Fruit fly (Drosophila melanogaster): ENCODE measurements around the gene rtp.

Gene rtp

DNA sequence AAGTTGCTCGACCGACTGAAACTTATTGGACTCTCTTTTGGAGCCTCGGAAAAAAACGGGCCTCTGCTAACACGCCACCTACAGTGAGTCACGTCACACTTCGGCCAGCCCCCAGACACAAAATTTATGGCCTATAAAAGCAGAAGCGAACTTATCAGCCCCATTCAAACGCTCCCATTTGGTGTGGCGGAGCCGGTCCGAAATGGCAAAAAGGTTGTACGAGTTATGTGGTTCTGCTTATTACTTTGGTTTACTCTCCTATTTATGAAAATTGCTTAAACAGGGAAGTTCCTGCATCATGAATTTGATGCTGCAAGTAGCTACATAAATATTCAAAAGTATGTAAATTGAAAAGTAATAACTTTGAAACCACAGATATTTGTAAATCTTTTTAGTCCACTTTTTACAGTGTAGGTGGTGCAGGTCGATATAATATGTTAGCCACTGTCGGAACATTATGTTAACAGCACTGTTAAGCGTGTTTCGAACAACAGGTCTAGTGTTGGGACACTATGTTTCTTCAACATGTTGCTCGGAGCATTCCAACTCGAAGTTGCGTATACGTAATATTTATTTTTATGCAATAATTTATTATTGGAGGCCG lies 46.3 kb upstream of the rtp start (continued):
- TF ChIP-seq CG8359 (GFP tag; optimal IDR thresholded peaks at IDR 0.05; ENCODE audit: borderline replicate concordance) (peak; percentile 82), HmgZ (tag; optimal IDR thresholded peaks at IDR 0.05) (peak; percentile 94), crp (GFP tag; optimal IDR thresholded peaks at IDR 0.05) (peak in 1 of 2 experiments; percentile 54), NK7.1 (GFP tag; optimal IDR thresholded peaks at IDR 0.05) (peak; percentile 82), Sox102F (GFP tag; optimal IDR thresholded peaks at IDR 0.05) (peak; percentile 93), CG15011 (GFP tag; optimal IDR thresholded peaks at IDR 0.05) (peak; percentile 89), eyg (GFP tag; optimal IDR thresholded peaks at IDR 0.05) (peak; percentile 88), chn (GFP tag; optimal IDR thresholded peaks at IDR 0.05) (peak; percentile 87), sens (GFP tag) (peak; percentile 98), HLH3B (GFP tag; IDR thresholded peaks at IDR 0.05) (peak; percentile 68), CG7357 (GFP tag; IDR thresholded peaks at IDR 0.05) (peak; percentile 78), CG13775 (GFP tag; optimal IDR thresholded peaks at IDR 0.05) (peak; percentile 90), CG31388 (GFP tag; optimal IDR thresholded peaks at IDR 0.05) (peak; percentile 82), gro (GFP tag; optimal IDR thresholded peaks at IDR 0.05) (peak; percentile 97), CG3281 (GFP tag; optimal IDR thresholded peaks at IDR 0.05) (peak; percentile 95), CG11398 (GFP tag; optimal IDR thresholded peaks at IDR 0.05) (peak; percentile 85), peb (GFP tag; IDR thresholded peaks at IDR 0.05) (peak; percentile 44; the same call in 1 of the 2 replicates), CG3838 (GFP tag; optimal IDR thresholded peaks at IDR 0.05) (peak; percentile 55), sima (GFP tag; optimal IDR thresholded peaks at IDR 0.05) (peak; percentile 86), CG9215 (GFP tag; IDR thresholded peaks at IDR 0.05) (peak; percentile 87), Abd-B (GFP tag; optimal IDR thresholded peaks at IDR 0.05) (peak; percentile 91), bcd (GFP tag; optimal IDR thresholded peaks at IDR 0.05) (peak; percentile 93), CG12104 (GFP tag; optimal IDR thresholded peaks at IDR 0.05) (peak; percentile 92), Hand (GFP tag; optimal IDR thresholded peaks at IDR 0.05) (peak; percentile 91), Vsx1 (GFP tag; optimal IDR thresholded peaks at IDR 0.05) (peak; percentile 80), vfl (GFP tag; optimal IDR thresholded peaks at IDR 0.05) (peak; percentile 78), cas (GFP tag; IDR thresholded peaks at IDR 0.05) (peak; percentile 84), CG18764 (GFP tag; optimal IDR thresholded peaks at IDR 0.05) (peak; percentile 70), Aef1 (GFP tag; IDR thresholded peaks at IDR 0.05) (peak; percentile 68), wor (GFP tag; IDR thresholded peaks at IDR 0.05) (peak; percentile 71), lov (optimal IDR thresholded peaks at IDR 0.05) (no peak), lov (GFP tag; IDR thresholded peaks at IDR 0.05) (peak; percentile 72; the same call in 2 of the 3 replicates), gsb-n (tag; optimal IDR thresholded peaks at IDR 0.05) (peak; percentile 76), sqz (GFP tag; optimal IDR thresholded peaks at IDR 0.05) (peak; percentile 89), Sox100B (GFP tag; optimal IDR thresholded peaks at IDR 0.05) (peak; percentile 94), CoRest (tag; optimal IDR thresholded peaks at IDR 0.05) (peak; percentile 94), sim (GFP tag; IDR thresholded peaks at IDR 0.05) (peak; percentile 27; the same call in 1 of the 2 replicates), jigr1 (GFP tag; IDR thresholded peaks at IDR 0.05) (no peak), CG31365 (tag; optimal IDR thresholded peaks at IDR 0.05) (peak; percentile 73), CG9876 (GFP tag; optimal IDR thresholded peaks at IDR 0.05) (peak; percentile 82), CG14050 (GFP tag; IDR thresholded peaks at IDR 0.05) (peak; percentile 70), ase (GFP tag; IDR thresholded peaks at IDR 0.05) (peak; percentile 70), pfk (GFP tag; optimal IDR thresholded peaks at IDR 0.05) (peak; percentile 44), CG13287 (GFP tag; IDR thresholded peaks at IDR 0.05; ENCODE audit: partially characterized antibody) (no peak), CG7372 (GFP tag; IDR thresholded peaks at IDR 0.05) (peak; percentile 76), CG3726 (GFP tag; IDR thresholded peaks at IDR 0.05) (peak; percentile 66; the same call in 1 of the 3 replicates), ERR (GFP tag; optimal IDR thresholded peaks at IDR 0.05) (peak; percentile 88), ato (GFP tag; IDR thresholded peaks at IDR 0.05; ENCODE audit: partially characterized antibody) (no peak), CG18011 (GFP tag; optimal IDR thresholded peaks at IDR 0.05) (peak; percentile 79), CG7987 (GFP tag; optimal IDR thresholded peaks at IDR 0.05) (peak; percentile 79)
